Fruit fly (Drosophila melanogaster) whole organism, embryonic: ENCODE results near the gene CG31473.

Source experiments
- CG10543 ChIP-seq: fragments of 200-800 bp; sonication (Bioruptor generic); optimal IDR thresholded peaks from 3 replicates; lab custom pipeline; 2017; ENCODE audit warnings: missing biosample characterization, mild to moderate bottlenecking, missing genetic modification characterization, moderate library complexity
- CG11085 ChIP-seq: fragments of 200-800 bp; sonication (Bioruptor generic); IDR thresholded peaks from 2 replicates; pipeline ENCODE4 v1.3.6; 2022; ENCODE audit warnings: missing biosample characterization, missing genetic modification characterization
- CG11504 ChIP-seq: fragments of 200-800 bp; sonication (Bioruptor generic); optimal IDR thresholded peaks from 3 replicates; lab custom pipeline; 2019; ENCODE audit warnings: missing biosample characterization, mild to moderate bottlenecking, missing genetic modification characterization, moderate library complexity
- CG12155 ChIP-seq: fragments of 200-800 bp; sonication (Bioruptor generic); optimal IDR thresholded peaks from 3 replicates; lab custom pipeline; 2016; ENCODE audit warnings: missing biosample characterization, missing genetic modification characterization
- CG12769 ChIP-seq: fragments of 200-800 bp; sonication (Bioruptor generic); optimal IDR thresholded peaks from 2 replicates; lab custom pipeline; 2019; ENCODE audit warnings: missing biosample characterization, mild to moderate bottlenecking, missing genetic modification characterization, moderate library complexity
- CG17385 ChIP-seq: fragments of 200-800 bp; sonication (Bioruptor generic); optimal IDR thresholded peaks from 3 replicates; lab custom pipeline; 2018; ENCODE audit warnings: missing biosample characterization, mild to moderate bottlenecking, missing genetic modification characterization
- CG17612 ChIP-seq: fragments of 200-800 bp; sonication (Bioruptor generic); IDR thresholded peaks from 2 replicates; pipeline ENCODE4 v1.3.6; 2022; ENCODE audit warnings: missing biosample characterization, missing genetic modification characterization
- CG18599 ChIP-seq: fragments of 200-800 bp; sonication (Bioruptor generic); optimal IDR thresholded peaks from 3 replicates; lab custom pipeline; 2017; ENCODE audit warnings: missing biosample characterization, missing genetic modification characterization, mild to moderate bottlenecking, moderate library complexity, missing genetic modification reagents
- CG31224 ChIP-seq: fragments of 200-800 bp; sonication (Bioruptor generic); IDR thresholded peaks from 2 replicates; pipeline ENCODE4 v1.3.6; 2022; ENCODE audit warnings: missing biosample characterization, missing genetic modification characterization
- CG31388 ChIP-seq: fragments of 200-800 bp; sonication (Bioruptor generic); optimal IDR thresholded peaks from 2 replicates; lab custom pipeline; 2016; ENCODE audit warnings: missing biosample characterization, missing genetic modification characterization
- CG34376 ChIP-seq: fragments of 200-800 bp; sonication (Bioruptor generic); optimal IDR thresholded peaks from 2 replicates; lab custom pipeline; 2018; ENCODE audit warnings: missing biosample characterization, mild to moderate bottlenecking, missing genetic modification characterization
- CG3838 ChIP-seq: fragments of 200-800 bp; sonication (Bioruptor generic); optimal IDR thresholded peaks from 3 replicates; lab custom pipeline; 2016; ENCODE audit warnings: missing biosample characterization, missing genetic modification characterization
- CG6689 ChIP-seq: fragments of 200-800 bp; sonication (Bioruptor generic); IDR thresholded peaks from 2 replicates; pipeline ENCODE4 v1.3.6; 2022; ENCODE audit warnings: missing biosample characterization, missing genetic modification characterization
- CG8290 ChIP-seq, 3 experiments: fragments of 200-800 bp; sonication (Bioruptor generic); optimal IDR thresholded peaks; 2 replicates each; lab custom pipeline; 2016 to 2019; ENCODE audit warnings: missing biosample characterization in 3 of 3, missing genetic modification characterization in 3 of 3, mild to moderate bottlenecking in 2 of 3, moderate library complexity in 1 of 3
- CG8388 ChIP-seq: fragments of 200-800 bp; sonication (Bioruptor generic); optimal IDR thresholded peaks from 2 replicates; lab custom pipeline; 2019; ENCODE audit warnings: missing biosample characterization, mild to moderate bottlenecking, missing genetic modification characterization, moderate library complexity
- CG8478 ChIP-seq: fragments of >200 bp; optimal IDR thresholded peaks from 2 replicates; lab custom pipeline; 2018
- CG9727 ChIP-seq: fragments of 200-800 bp; sonication (Bioruptor generic); optimal IDR thresholded peaks from 3 replicates; lab custom pipeline; 2017; ENCODE audit warnings: missing biosample characterization, mild to moderate bottlenecking, missing genetic modification characterization
- Dad ChIP-seq: fragments of 200-800 bp; sonication (Bioruptor generic); optimal IDR thresholded peaks from 3 replicates; lab custom pipeline; 2016; ENCODE audit warnings: missing biosample characterization, missing genetic modification characterization
- Deaf1 ChIP-seq: fragments of 200-800 bp; optimal IDR thresholded peaks from 3 replicates; lab custom pipeline; 2019; ENCODE audit warnings: missing biosample characterization, mild to moderate bottlenecking, missing genetic modification characterization, moderate library complexity
- Dek ChIP-seq: fragments of 200-800 bp; sonication (Bioruptor generic); optimal IDR thresholded peaks from 3 replicates; lab custom pipeline; 2019; ENCODE audit warnings: missing biosample characterization, mild to moderate bottlenecking, missing genetic modification characterization, moderate library complexity
- Drgx ChIP-seq: fragments of 200-800 bp; sonication (Bioruptor generic); IDR thresholded peaks from 2 replicates; pipeline ENCODE4 v1.3.6; 2022; ENCODE audit warnings: missing biosample characterization, missing genetic modification characterization
- GATAe ChIP-seq: fragments of 200-800 bp; sonication (Bioruptor generic); conservative IDR thresholded peaks from 2 replicates; pipeline ENCODE4 v1.3.6; 2022; ENCODE audit warnings: missing biosample characterization, missing genetic modification characterization
- HmgZ ChIP-seq: fragments of 200-800 bp; sonication (Bioruptor generic); optimal IDR thresholded peaks from 2 replicates; lab custom pipeline; 2018; ENCODE audit warnings: missing biosample characterization, mild to moderate bottlenecking, missing genetic modification characterization
- Hr51 ChIP-seq, 2 experiments: fragments of 200-800 bp; sonication (Bioruptor generic); optimal IDR thresholded peaks; 2 replicates in 1 of 2; 3 replicates in 1 of 2; lab custom pipeline; 2016 to 2018; ENCODE audit warnings: missing biosample characterization in 2 of 2, missing genetic modification characterization in 2 of 2, mild to moderate bottlenecking in 1 of 2, moderate library complexity in 1 of 2
- Jarid2 ChIP-seq: fragments of 200-800 bp; sonication (Bioruptor generic); optimal IDR thresholded peaks from 3 replicates; lab custom pipeline; 2017; ENCODE audit warnings: mild to moderate bottlenecking, missing biosample characterization, missing genetic modification reagents, missing genetic modification characterization
- Myb ChIP-seq: fragments of 200-800 bp; sonication (Bioruptor generic); optimal IDR thresholded peaks from 2 replicates; lab custom pipeline; 2016; ENCODE audit warnings: missing biosample characterization, missing genetic modification characterization
- Sox100B ChIP-seq: fragments of 200-800 bp; sonication (Bioruptor generic); optimal IDR thresholded peaks from 3 replicates; lab custom pipeline; 2018; ENCODE audit warnings: missing biosample characterization, mild to moderate bottlenecking, missing genetic modification characterization
- al ChIP-seq: fragments of 200-800 bp; sonication (Bioruptor generic); IDR thresholded peaks from 2 replicates; pipeline ENCODE4 v1.3.6; 2022; ENCODE audit warnings: missing biosample characterization, missing genetic modification characterization
- ap ChIP-seq: fragments of 200-800 bp; sonication (Bioruptor generic); IDR thresholded peaks from 2 replicates; pipeline ENCODE4 v1.3.6; 2022; ENCODE audit warnings: missing biosample characterization, missing genetic modification characterization
- chif ChIP-seq, 2 experiments: fragments of 200-800 bp; sonication (Bioruptor generic); optimal IDR thresholded peaks; 3 replicates each; lab custom pipeline; 2016; ENCODE audit warnings: missing biosample characterization in 2 of 2, missing genetic modification characterization in 2 of 2
- chinmo ChIP-seq: fragments of 200-800 bp; sonication (Bioruptor generic); IDR thresholded peaks from 4 replicates; pipeline ENCODE4 v1.3.6; 2022; ENCODE audit warnings: missing biosample characterization, missing genetic modification characterization; ENCODE audit not compliant: partially characterized antibody
- exex ChIP-seq: fragments of 200-800 bp; sonication (Bioruptor generic); optimal IDR thresholded peaks from 4 replicates; lab custom pipeline; 2018; ENCODE audit warnings: missing biosample characterization, mild to moderate bottlenecking, missing genetic modification characterization, moderate library complexity
- grn ChIP-seq: fragments of 200-800 bp; sonication (Bioruptor generic); optimal IDR thresholded peaks from 3 replicates; lab custom pipeline; 2017; ENCODE audit warnings: missing biosample characterization, missing genetic modification characterization
- lab ChIP-seq: fragments of 200-800 bp; sonication (Bioruptor generic); optimal IDR thresholded peaks from 3 replicates; lab custom pipeline; 2017; ENCODE audit warnings: missing biosample characterization, missing genetic modification characterization, mild to moderate bottlenecking, moderate library complexity, missing genetic modification reagents
- mirr ChIP-seq: fragments of 200-800 bp; sonication (Bioruptor generic); optimal IDR thresholded peaks from 3 replicates; lab custom pipeline; 2018; ENCODE audit warnings: missing biosample characterization, mild to moderate bottlenecking, missing genetic modification characterization
- oc ChIP-seq: fragments of 200-800 bp; sonication (Bioruptor generic); optimal IDR thresholded peaks from 2 replicates; lab custom pipeline; 2018; ENCODE audit warnings: missing biosample characterization, mild to moderate bottlenecking, missing genetic modification characterization, moderate library complexity
- run ChIP-seq: fragments of 200-800 bp; sonication (Bioruptor generic); optimal IDR thresholded peaks from 3 replicates; lab custom pipeline; 2018; ENCODE audit warnings: missing biosample characterization, mild to moderate bottlenecking, missing genetic modification characterization
- salm ChIP-seq: fragments of 200-800 bp; sonication (Bioruptor generic); optimal IDR thresholded peaks from 2 replicates; lab custom pipeline; 2018; ENCODE audit warnings: missing biosample characterization, mild to moderate bottlenecking, missing genetic modification characterization
- sens-2 ChIP-seq: fragments of 200-800 bp; sonication (Bioruptor generic); IDR thresholded peaks from 2 replicates; pipeline ENCODE4 v1.3.6; 2022; ENCODE audit warnings: missing biosample characterization, missing genetic modification characterization
- so ChIP-seq: fragments of 200-800 bp; sonication (Bioruptor generic); IDR thresholded peaks from 3 replicates; pipeline ENCODE4 v1.3.6; 2022; ENCODE audit warnings: missing biosample characterization, missing genetic modification characterization
- sug ChIP-seq: fragments of 200-800 bp; optimal IDR thresholded peaks from 2 replicates; lab custom pipeline; 2019; ENCODE audit warnings: missing biosample characterization, mild to moderate bottlenecking, missing genetic modification characterization, moderate library complexity

CG31473 gene

dm6 chr3R:7790583-7791034, 21.0 kb upstream of the CG31473 start, which contains the start of gene CG10086 (continued):
- TF ChIP-seq al (GFP tag; lab: Robert Waterston, UW) (no peak), CG10543 (GFP tag; lab: Kevin White, UChicago) (peak; percentile 32), CG12155 (no peak), run (tag; lab: Kevin White, UChicago) (no peak), CG31388 (GFP tag; lab: Kevin White, UChicago) (no peak), sug (tag; lab: Kevin White, UChicago) (peak; percentile 94), mirr (GFP tag; lab: Kevin White, UChicago) (peak; percentile 83), Myb (GFP tag; lab: Kevin White, UChicago) (no peak), CG6689 (0 out of 2 replicates have a peak, but pooled peaks have one; percentile 4), CG8290 (GFP tag; optimal IDR thresholded peaks at IDR 0.05; lab: Kevin White, UChicago) (no peak), CG8290 (tag; optimal IDR thresholded peaks at IDR 0.05; lab: Kevin White, UChicago) (peak in 1 of 2 experiments; percentile 1), salm (tag; lab: Kevin White, UChicago) (no peak), CG17385 (GFP tag; lab: Kevin White, UChicago) (no peak), CG34376 (GFP tag; lab: Kevin White, UChicago) (peak; percentile 86), exex (tag; lab: Kevin White, UChicago) (peak; percentile 99), CG12769 (tag; lab: Kevin White, UChicago) (peak; percentile 30), GATAe (peak; percentile 79), CG8478 (no peak), CG11085 (GFP tag; lab: Robert Waterston, UW) (peak; percentile 16; the same call in 1 of the 2 replicates), grn (GFP tag; lab: Kevin White, UChicago) (peak; percentile 74), Drgx (no peak), Sox100B (no peak), Dad (GFP tag; lab: Kevin White, UChicago) (no peak), Deaf1 (tag; lab: Kevin White, UChicago) (peak; percentile 37), Dek (tag; lab: Kevin White, UChicago) (no peak), lab (GFP tag; lab: Kevin White, UChicago) (peak; percentile 38), HmgZ (tag; lab: Kevin White, UChicago) (peak; percentile 51), sens-2 (GFP tag; lab: Robert Waterston, UW) (no peak), ap (GFP tag; lab: Robert Waterston, UW) (no peak), CG11504 (tag; lab: Kevin White, UChicago) (no peak), Hr51 (GFP tag; optimal IDR thresholded peaks at IDR 0.05; lab: Kevin White, UChicago) (no peak), oc (tag; lab: Kevin White, UChicago) (no peak), so (GFP tag; lab: Robert Waterston, UW) (0 out of 3 replicates have a peak, but pooled peaks have one; percentile 19), CG9727 (GFP tag; lab: Kevin White, UChicago) (no peak), chif (GFP tag; optimal IDR thresholded peaks at IDR 0.05; lab: Kevin White, UChicago) (no peak), CG17612 (GFP tag; lab: Robert Waterston, UW) (no peak), chinmo (GFP tag; lab: Robert Waterston, UW) (0 out of 4 replicates have a peak, but pooled peaks have one; percentile 14), CG18599 (GFP tag; lab: Kevin White, UChicago) (peak; percentile 34), CG8388 (GFP tag; lab: Kevin White, UChicago) (no peak), CG3838 (GFP tag; lab: Kevin White, UChicago) (no peak), Jarid2 (GFP tag; lab: Kevin White, UChicago) (peak; percentile 1), CG31224 (GFP tag; lab: Robert Waterston, UW) (no peak)
